Worm (Caenorhabditis elegans): ENCODE data around the gene nhr-274.
A peak's percentile ranks its signal among the peaks of the same experiment; 100 is the strongest.
"Not testable (repeated sequence)": the region's sequence is repeated elsewhere in the genome, so short reads cannot be mapped to it uniquely, and the experiment has no call there.

The nhr-274 gene

ce11 chrIV:1613592-1613991 is 31.5 kb downstream of the nhr-274 start, which contains the start of gene nhr-122:
nhr-122 (plus strand) TSS chrIV:1613892.
- TF ChIP-seq hmg-11 (tag; optimal IDR thresholded peaks at IDR 0.05), result peak; percentile 33
- TF ChIP-seq pha-4 (tag; optimal IDR thresholded peaks at IDR 0.05), result peak; percentile 19
- no peak for TF ChIP-seq jun-1 (tag; optimal IDR thresholded peaks at IDR 0.05)
- peak; percentile 30 for TF ChIP-seq ceh-28 (tag; optimal IDR thresholded peaks at IDR 0.05)

DNA sequence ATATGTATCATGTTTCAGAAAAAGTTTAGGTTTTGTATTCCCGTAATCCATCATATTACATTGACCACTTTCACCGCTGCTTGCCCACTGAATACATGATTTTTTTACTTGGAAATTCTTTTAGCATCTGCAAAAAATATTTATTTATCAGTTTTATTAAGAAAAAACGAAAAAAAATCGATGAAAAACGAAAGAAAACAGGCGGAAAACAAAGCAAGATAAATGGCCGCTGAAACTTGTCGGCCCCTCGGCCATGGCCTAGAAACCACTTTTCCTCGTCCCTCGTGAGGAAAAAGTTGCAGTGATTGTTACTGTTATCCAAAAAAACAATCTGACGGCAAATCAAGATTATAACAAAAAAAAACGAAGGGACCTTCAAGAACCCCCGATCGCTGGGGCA is 35.1 kb downstream of the nhr-274 start, which contains the start of gene dsl-3:
dsl-3 (plus strand) TSS at position 301 of the 400 bp plus-strand sequence.
- TF ChIP-seq lin-39, R02D3.7, daf-12 (tag; optimal IDR thresholded peaks at IDR 0.05): not testable (repeated sequence)

- TF ChIP-seq lsy-12 (tag; optimal IDR thresholded peaks at IDR 0.05) (no peak), nhr-28 (tag; optimal IDR thresholded peaks at IDR 0.05) (no peak), elt-3 (tag; optimal IDR thresholded peaks at IDR 0.05) (no peak), egl-5 (tag; optimal IDR thresholded peaks at IDR 0.05) (no peak), pha-4 (tag; optimal IDR thresholded peaks at IDR 0.05) (no peak), sea-2 (GFP tag; optimal IDR thresholded peaks at IDR 0.05) (no peak), nhr-23 (tag; optimal IDR thresholded peaks at IDR 0.05) (no peak), aly-2 (tag; optimal IDR thresholded peaks at IDR 0.05) (no peak), nhr-67 (tag; optimal IDR thresholded peaks at IDR 0.05) (no peak)
These were observed 39.8 kb downstream of the nhr-274 start, which contains the start of gene Y41D4B.11 for ce11 chrIV:1605276-1605762. Y41D4B.11 (plus strand) TSS chrIV:1605712.

ce11 chrIV:1602936-1603457 is 42.1 kb downstream of the nhr-274 start:
- TF ChIP-seq nhr-12 (tag; optimal IDR thresholded peaks at IDR 0.05) (no peak), elt-2 (tag; optimal IDR thresholded peaks at IDR 0.05) (no peak), nhr-76 (tag; optimal IDR thresholded peaks at IDR 0.05) (no peak), elt-1 (tag; optimal IDR thresholded peaks at IDR 0.05) (no peak), hmg-11 (tag; optimal IDR thresholded peaks at IDR 0.05) (no peak), unc-39 (tag; optimal IDR thresholded peaks at IDR 0.05) (no peak), nfya-1 (tag; optimal IDR thresholded peaks at IDR 0.05; ENCODE audit: insufficient read depth) (no peak), ceh-28 (tag; optimal IDR thresholded peaks at IDR 0.05) (peak; percentile 56)

DNA sequence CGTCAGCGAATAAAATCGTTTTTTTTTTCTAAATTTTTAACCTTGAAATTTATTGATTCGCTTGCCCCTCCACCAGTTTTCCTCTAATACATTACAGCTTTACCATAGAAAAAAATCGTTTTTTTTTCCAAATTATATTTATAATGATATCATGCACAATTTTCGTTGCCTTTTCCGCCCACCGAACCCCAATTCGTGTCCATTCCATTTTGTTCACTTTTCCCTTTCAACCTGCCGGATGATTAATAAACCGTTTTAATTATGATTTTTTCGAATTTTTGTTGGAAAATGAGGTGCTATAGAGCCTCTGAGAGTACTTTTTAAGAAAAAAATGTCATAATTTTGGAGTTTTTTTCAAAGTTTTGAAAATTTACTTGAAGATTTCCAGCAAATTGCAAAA is 43.7 kb downstream of the nhr-274 start, which contains the start of gene set-23:
set-23 (plus strand) TSS at position 301 of the 400 bp plus-strand sequence.
- no peak for TF ChIP-seq sea-2 (GFP tag; optimal IDR thresholded peaks at IDR 0.05)
- TF ChIP-seq zag-1 (tag; optimal IDR thresholded peaks at IDR 0.05), result no peak
- TF ChIP-seq R02D3.7 (tag; optimal IDR thresholded peaks at IDR 0.05), result no peak
- TF ChIP-seq pqm-1 (tag; optimal IDR thresholded peaks at IDR 0.05), result no peak
- no peak for TF ChIP-seq snpc-4 (tag; optimal IDR thresholded peaks at IDR 0.05)
- no peak for TF ChIP-seq nhr-76 (tag; optimal IDR thresholded peaks at IDR 0.05)
- TF ChIP-seq egl-5 (tag; optimal IDR thresholded peaks at IDR 0.05), result no peak
- no peak for TF ChIP-seq unc-62 (GFP tag; optimal IDR thresholded peaks at IDR 0.05)
- no peak for TF ChIP-seq lin-15B (tag; optimal IDR thresholded peaks at IDR 0.05)
- no peak for TF ChIP-seq ceh-28 (tag; optimal IDR thresholded peaks at IDR 0.05)
- TF ChIP-seq mdl-1 (tag; optimal IDR thresholded peaks at IDR 0.05), result no peak
- no peak for TF ChIP-seq ceh-82 (tag; optimal IDR thresholded peaks at IDR 0.05)
- TF ChIP-seq unc-39 (tag; optimal IDR thresholded peaks at IDR 0.05), result no peak
- no peak for TF ChIP-seq jun-1 (tag; optimal IDR thresholded peaks at IDR 0.05)
- TF ChIP-seq fos-1 (tag; optimal IDR thresholded peaks at IDR 0.05), result no peak

- no peak for TF ChIP-seq pha-4 (tag; optimal IDR thresholded peaks at IDR 0.05)
- no peak for TF ChIP-seq fos-1 (tag; optimal IDR thresholded peaks at IDR 0.05)
- no peak for TF ChIP-seq ztf-11 (tag; optimal IDR thresholded peaks at IDR 0.05)
- no peak for TF ChIP-seq nhr-77 (tag; optimal IDR thresholded peaks at IDR 0.05)
- TF ChIP-seq R02D3.7 (tag; optimal IDR thresholded peaks at IDR 0.05), result no peak
- TF ChIP-seq lin-15B (tag; optimal IDR thresholded peaks at IDR 0.05), result peak; percentile 18
- no peak for TF ChIP-seq ZK546.5 (tag; optimal IDR thresholded peaks at IDR 0.05)
- TF ChIP-seq mml-1 (tag; optimal IDR thresholded peaks at IDR 0.05), result no peak
These were observed 44.3 kb downstream of the nhr-274 start for ce11 chrIV:1600784-1601183.

All from whole organism, L3 larva.